Fruit fly (Drosophila melanogaster): Measurements from ENCODE around the gene chp.

chp gene

DNA sequence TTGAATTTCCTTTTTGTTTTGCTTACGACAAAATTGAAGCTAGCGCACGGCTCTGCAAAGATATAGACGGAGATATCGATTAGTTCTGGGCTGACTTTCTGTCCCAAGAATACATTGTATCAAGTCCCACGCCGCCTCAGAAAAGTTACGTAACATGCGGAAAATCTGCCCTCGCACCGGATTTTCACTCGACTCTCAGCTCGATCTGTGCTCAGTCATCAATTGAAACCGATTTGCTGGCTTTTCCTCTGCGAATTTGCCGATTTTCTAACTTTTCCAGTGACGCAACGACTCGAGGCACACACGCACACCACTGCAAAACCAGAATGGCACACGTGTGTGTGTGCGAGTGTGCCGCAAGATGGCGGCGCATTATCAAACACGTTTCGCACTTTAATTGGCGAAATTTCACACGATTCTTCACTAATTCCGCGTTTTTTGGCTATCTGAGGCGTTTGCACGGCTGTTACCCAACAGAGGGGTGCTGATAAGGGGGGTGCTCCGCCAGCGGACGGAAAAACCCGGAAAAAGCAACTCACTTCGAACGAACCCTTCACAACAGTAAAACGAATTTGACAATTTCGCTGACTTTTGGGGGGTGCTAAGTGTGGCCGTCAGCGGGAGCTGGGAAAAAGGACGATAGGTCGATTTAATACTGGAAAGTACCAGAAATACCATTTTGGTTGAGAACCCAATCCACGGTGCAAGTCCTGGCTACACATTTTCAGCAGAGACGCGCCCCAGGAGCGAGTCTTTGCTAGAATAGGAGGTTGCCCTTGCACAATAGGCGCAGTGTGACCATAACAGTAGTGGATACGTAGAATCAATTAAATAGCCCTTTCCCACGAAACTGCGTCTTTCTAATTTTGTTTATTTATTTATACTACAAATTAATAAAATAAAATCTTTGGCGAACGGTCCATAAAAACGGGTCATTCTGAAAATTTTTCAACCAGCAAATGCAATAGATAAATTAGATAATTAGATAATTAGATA, 8.8 kb upstream of the chp start, which contains the start of gene ATPsynC (continued):
- TF ChIP-seq Lpt (GFP tag; optimal IDR thresholded peaks at IDR 0.05) (no peak), ase (GFP tag; IDR thresholded peaks at IDR 0.05) (no peak), CG4617 (GFP tag; optimal IDR thresholded peaks at IDR 0.05; ENCODE audit: borderline replicate concordance) (peak; percentile 30), CG8924 (tag; optimal IDR thresholded peaks at IDR 0.05) (peak; percentile 48), Kr (GFP tag; optimal IDR thresholded peaks at IDR 0.05) (no peak), CG4854 (GFP tag; optimal IDR thresholded peaks at IDR 0.05) (peak; percentile 5), CG15269 (tag; optimal IDR thresholded peaks at IDR 0.05) (peak; percentile 15), ash1 (GFP tag; optimal IDR thresholded peaks at IDR 0.05) (peak; percentile 63), Ravus (GFP tag; IDR thresholded peaks at IDR 0.05) (no peak), CG10565 (GFP tag; optimal IDR thresholded peaks at IDR 0.05) (no peak), corto (GFP tag; optimal IDR thresholded peaks at IDR 0.05) (no peak), Max (GFP tag; optimal IDR thresholded peaks at IDR 0.05) (peak; percentile 22), z (GFP tag; IDR thresholded peaks at IDR 0.05) (no peak), CG10321 (GFP tag; IDR thresholded peaks at IDR 0.05) (no peak), so (GFP tag; IDR thresholded peaks at IDR 0.05) (no peak), CG11247 (GFP tag; IDR thresholded peaks at IDR 0.05) (no peak), Dip2 (GFP tag; IDR thresholded peaks at IDR 0.05) (no peak), Gug (GFP tag; IDR thresholded peaks at IDR 0.05) (no peak), salm (tag; optimal IDR thresholded peaks at IDR 0.05) (no peak), CG15011 (GFP tag; optimal IDR thresholded peaks at IDR 0.05) (no peak), oc (tag; optimal IDR thresholded peaks at IDR 0.05) (no peak), Tbp (GFP tag; optimal IDR thresholded peaks at IDR 0.05) (no peak), Rfx (GFP tag; IDR thresholded peaks at IDR 0.05) (no peak), CG8944 (GFP tag; optimal IDR thresholded peaks at IDR 0.05) (peak; percentile 10), CG14441 (GFP tag; IDR thresholded peaks at IDR 0.05) (no peak), sens-2 (GFP tag; IDR thresholded peaks at IDR 0.05) (no peak), exex (tag; optimal IDR thresholded peaks at IDR 0.05) (peak; percentile 7), sqz (GFP tag; optimal IDR thresholded peaks at IDR 0.05) (no peak), CG16779 (GFP tag; IDR thresholded peaks at IDR 0.05) (no peak), cato (GFP tag; optimal IDR thresholded peaks at IDR 0.05; ENCODE audit: borderline replicate concordance) (no peak), run (tag; optimal IDR thresholded peaks at IDR 0.05) (no peak), disco-r (GFP tag; optimal IDR thresholded peaks at IDR 0.05) (peak; percentile 31), CG7556 (GFP tag; optimal IDR thresholded peaks at IDR 0.05) (no peak), Awh (GFP tag; IDR thresholded peaks at IDR 0.05) (no peak), sna (GFP tag; IDR thresholded peaks at IDR 0.05; ENCODE audit: partially characterized antibody) (no peak), HmgD (GFP tag; optimal IDR thresholded peaks at IDR 0.05) (peak; percentile 83), Antp (GFP tag; optimal IDR thresholded peaks at IDR 0.05) (peak; percentile 58), slp2 (GFP tag; optimal IDR thresholded peaks at IDR 0.05) (peak; percentile 21), lbe (GFP tag; optimal IDR thresholded peaks at IDR 0.05) (no peak), pfk (GFP tag; optimal IDR thresholded peaks at IDR 0.05) (no peak), otp (GFP tag; IDR thresholded peaks at IDR 0.05) (no peak), pan (optimal IDR thresholded peaks at IDR 0.05) (no peak), pan (GFP tag; optimal IDR thresholded peaks at IDR 0.05 in 1 of 2, IDR thresholded peaks at IDR 0.05 in 1 of 2) (no peak), HLHmδ (GFP tag; optimal IDR thresholded peaks at IDR 0.05) (peak; percentile 80), her (GFP tag; optimal IDR thresholded peaks at IDR 0.05) (peak; percentile 68), esg (GFP tag; conservative IDR thresholded peaks at IDR 0.05) (no peak), TFAM (GFP tag; optimal IDR thresholded peaks at IDR 0.05) (no peak), stwl (tag; optimal IDR thresholded peaks at IDR 0.05) (peak; percentile 56), CG1024 (GFP tag; IDR thresholded peaks at IDR 0.05) (no peak), Neu2 (GFP tag; optimal IDR thresholded peaks at IDR 0.05; ENCODE audit: borderline replicate concordance) (no peak)

Data from whole organism, embryonic.